Worm (Caenorhabditis elegans) whole organism, L4/young adult: ENCODE results near the gene nspc-20.

ENCODE experiments used
- W03F9.2 ChIP-seq: fragments of 150-350 bp; optimal IDR thresholded peaks from 2 replicates; lab custom pipeline; 2014; ENCODE audit warnings: missing biosample characterization, missing genetic modification characterization
- dao-5 ChIP-seq: sonication (generic microtip); optimal IDR thresholded peaks from 2 replicates; lab custom pipeline; 2016; ENCODE audit warnings: missing genotype, missing genetic modification characterization, moderate library complexity, missing compliant biosample characterization
- him-1 ChIP-seq: sonication (generic microtip); optimal IDR thresholded peaks from 2 replicates; lab custom pipeline; 2016; ENCODE audit warnings: missing genotype, missing genetic modification reagents, missing genetic modification characterization, missing compliant biosample characterization

DNA sequence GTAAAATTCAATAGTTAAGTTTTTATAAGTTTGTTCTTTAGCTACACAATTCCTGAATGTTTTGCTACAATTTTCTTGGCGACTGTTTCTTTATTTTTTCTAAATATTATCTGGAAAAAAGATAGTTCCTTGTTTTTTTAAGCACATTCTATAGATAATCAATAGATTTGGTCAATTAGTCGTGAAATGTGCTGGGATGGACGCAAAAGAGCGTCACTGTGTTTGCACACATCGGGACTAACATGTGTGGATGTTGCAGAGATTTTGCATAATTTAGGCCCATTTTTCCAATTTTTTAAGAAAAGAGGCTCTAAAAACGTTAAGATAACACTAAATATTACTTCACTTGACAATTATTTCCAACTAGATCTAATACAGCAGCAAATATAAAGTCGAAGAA, 16.5 kb downstream of the nspc-20 start:
- TF ChIP-seq him-1 = no peak
- no peak for TF ChIP-seq W03F9.2 (tag; lab: Kevin White, UChicago)
- TF ChIP-seq dao-5 (tag; lab: Kevin White, UChicago) = no peak
